Fruit fly (Drosophila melanogaster) whole organism, pupa: Measurements from ENCODE around the gene CG3704.
A peak's percentile ranks its signal among the peaks of the same experiment; 100 is the strongest.

Source experiments
- CG10348 ChIP-seq: fragments of 200-800 bp; sonication (Bioruptor generic); IDR thresholded peaks from 2 replicates; pipeline ENCODE4 v1.3.6; 2022; ENCODE audit warnings: missing biosample characterization, missing genetic modification characterization
- CG12605 ChIP-seq: fragments of 200-800 bp; sonication (Bioruptor generic); IDR thresholded peaks from 2 replicates; pipeline ENCODE4 v1.3.6; 2022; ENCODE audit warnings: missing biosample characterization, missing genetic modification characterization
- CG13204 ChIP-seq: fragments of 200-800 bp; sonication (Bioruptor generic); optimal IDR thresholded peaks from 2 replicates; lab custom pipeline; 2018; ENCODE audit warnings: missing biosample characterization, mild to moderate bottlenecking, missing genetic modification characterization, moderate library complexity
- CG14655 ChIP-seq: fragments of 200-800 bp; sonication (Bioruptor generic); optimal IDR thresholded peaks from 3 replicates; lab custom pipeline; 2017; ENCODE audit warnings: mild to moderate bottlenecking, missing biosample characterization, missing genetic modification reagents, missing genetic modification characterization
- CG15710 ChIP-seq: fragments of 200-800 bp; sonication (Bioruptor generic); optimal IDR thresholded peaks from 2 replicates; lab custom pipeline; 2018; ENCODE audit warnings: missing biosample characterization, mild to moderate bottlenecking, missing genetic modification characterization, moderate library complexity
- CG17806 ChIP-seq: fragments of 200-800 bp; sonication (Bioruptor generic); optimal IDR thresholded peaks from 2 replicates; lab custom pipeline; 2018; ENCODE audit warnings: missing biosample characterization, mild to moderate bottlenecking, missing genetic modification characterization, moderate library complexity
- CG32121 ChIP-seq: fragments of 200-800 bp; sonication (Bioruptor generic); IDR thresholded peaks from 2 replicates; pipeline ENCODE4 v1.3.6; 2022; ENCODE audit warnings: missing biosample characterization, missing genetic modification characterization
- CG34367 ChIP-seq: fragments of 200-800 bp; sonication (Bioruptor generic); optimal IDR thresholded peaks from 2 replicates; lab custom pipeline; 2018; ENCODE audit warnings: missing biosample characterization, mild to moderate bottlenecking, missing genetic modification characterization
- CG4496 ChIP-seq: fragments of 200-800 bp; sonication (Bioruptor generic); IDR thresholded peaks from 3 replicates; pipeline ENCODE4 v1.3.6; 2022; ENCODE audit warnings: missing biosample characterization, missing genetic modification characterization
- CG8159 ChIP-seq: fragments of 200-800 bp; sonication (Bioruptor generic); optimal IDR thresholded peaks from 3 replicates; lab custom pipeline; 2018; ENCODE audit warnings: missing biosample characterization, mild to moderate bottlenecking, missing genetic modification characterization, moderate library complexity
- CG8301 ChIP-seq: fragments of 200-800 bp; sonication (Bioruptor generic); optimal IDR thresholded peaks from 2 replicates; lab custom pipeline; 2018; ENCODE audit warnings: missing biosample characterization, mild to moderate bottlenecking, missing genetic modification characterization
- CG9948 ChIP-seq: fragments of 200-800 bp; sonication (Bioruptor generic); optimal IDR thresholded peaks from 2 replicates; lab custom pipeline; 2018; ENCODE audit warnings: missing biosample characterization, mild to moderate bottlenecking, missing genetic modification characterization, moderate library complexity
- D1 ChIP-seq: fragments of 200-800 bp; sonication (Bioruptor generic); optimal IDR thresholded peaks from 2 replicates; lab custom pipeline; 2018; ENCODE audit warnings: missing biosample characterization, mild to moderate bottlenecking, missing genetic modification characterization, moderate library complexity
- EcR ChIP-seq: fragments of 200-800 bp; sonication (Bioruptor generic); optimal IDR thresholded peaks from 3 replicates; lab custom pipeline; 2019; ENCODE audit warnings: missing biosample characterization, missing genetic modification characterization, mild to moderate bottlenecking, moderate library complexity, missing genetic modification reagents
- Ets98B ChIP-seq: fragments of 200-800 bp; sonication (Bioruptor generic); IDR thresholded peaks from 2 replicates; pipeline ENCODE4 v1.3.6; 2022; ENCODE audit warnings: missing biosample characterization, missing genetic modification characterization
- Pif1A ChIP-seq: fragments of 200-800 bp; sonication (Bioruptor generic); optimal IDR thresholded peaks from 3 replicates; lab custom pipeline; 2016; ENCODE audit warnings: missing biosample characterization, missing genetic modification characterization
- Pif1B ChIP-seq: fragments of 200-800 bp; sonication (Bioruptor generic); optimal IDR thresholded peaks from 3 replicates; lab custom pipeline; 2016; ENCODE audit warnings: missing biosample characterization, missing genetic modification characterization
- Snoo ChIP-seq: fragments of 200-800 bp; sonication (Bioruptor generic); optimal IDR thresholded peaks from 3 replicates; lab custom pipeline; 2017; ENCODE audit warnings: missing biosample characterization, mild to moderate bottlenecking, missing genetic modification characterization, inconsistent platforms
- fd96Ca ChIP-seq: fragments of 200-800 bp; sonication (Bioruptor generic); IDR thresholded peaks from 3 replicates; pipeline ENCODE4 v1.3.6; 2022; ENCODE audit warnings: missing biosample characterization, missing genetic modification characterization
- gl ChIP-seq: fragments of 200-800 bp; sonication (Bioruptor generic); optimal IDR thresholded peaks from 2 replicates; lab custom pipeline; 2018; ENCODE audit warnings: missing biosample characterization, mild to moderate bottlenecking, missing genetic modification characterization
- rn ChIP-seq: fragments of 200-800 bp; sonication (Bioruptor generic); IDR thresholded peaks from 2 replicates; pipeline ENCODE4 v1.3.6; 2022; ENCODE audit warnings: missing biosample characterization, missing genetic modification characterization

Gene CG3704

DNA sequence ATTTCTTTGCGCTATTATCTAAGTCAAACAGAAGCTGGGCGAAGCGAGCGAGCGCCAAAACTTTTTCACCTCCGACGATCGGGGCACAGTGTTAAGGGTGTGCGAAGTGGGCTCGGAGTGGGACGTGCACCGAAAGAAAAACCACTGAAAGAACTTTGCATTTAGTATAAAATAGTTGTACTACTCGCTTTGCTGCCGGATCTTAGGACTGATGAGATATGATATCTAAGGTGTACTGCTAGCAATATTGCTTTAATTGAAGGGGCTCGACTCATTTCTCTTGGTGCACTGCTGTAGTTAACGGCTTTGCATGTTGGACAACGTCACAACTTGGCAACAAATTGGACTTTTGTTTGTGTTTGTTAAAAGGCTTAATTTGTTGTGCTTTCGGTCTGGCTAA, 13.2 kb upstream of the CG3704 start:
- TF ChIP-seq gl (tag; lab: Kevin White, UChicago) (no peak), CG14655 (no peak)

DNA sequence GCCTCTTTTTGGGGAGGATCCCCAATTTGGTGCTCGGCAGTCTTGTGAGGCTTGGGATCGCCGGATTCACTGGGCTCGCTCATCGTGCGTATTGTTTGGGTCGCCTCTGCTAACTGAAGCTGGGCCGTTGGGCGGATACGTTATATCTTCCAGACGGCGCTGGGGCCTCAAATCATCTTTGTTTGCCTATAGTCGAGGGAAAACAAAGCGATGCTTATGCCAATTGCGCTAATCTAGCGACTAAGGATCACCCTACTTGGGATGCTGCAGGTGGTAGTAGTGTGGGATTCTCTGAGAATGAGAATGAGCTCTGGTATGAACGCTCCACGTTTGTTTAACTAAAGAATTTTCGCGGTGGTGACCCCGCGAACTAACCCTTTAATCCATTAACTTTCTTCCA, 11.2 kb upstream of the CG3704 start, which contains the start of gene CG3690:
CG3690 (minus strand) TSS at position 101 of the 400 bp plus-strand sequence.
- TF ChIP-seq CG15710 (tag; lab: Kevin White, UChicago) (no peak), CG34367 (tag; lab: Kevin White, UChicago) (no peak), gl (tag; lab: Kevin White, UChicago) (no peak)

DNA sequence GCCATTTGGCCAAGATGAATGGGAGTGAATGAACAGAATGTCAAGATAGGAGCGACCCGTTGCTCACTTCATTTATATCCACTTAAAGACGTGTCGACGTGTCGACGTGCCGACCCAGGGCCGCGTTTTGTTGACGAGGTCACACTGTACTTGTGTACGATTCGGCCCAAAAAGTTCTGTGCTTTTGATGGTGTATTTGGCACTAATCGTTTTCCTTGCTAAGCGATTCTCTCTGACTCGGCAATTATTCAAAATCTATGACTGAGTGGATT, 7.6 kb upstream of the CG3704 start:
- no peak for TF ChIP-seq Snoo
- TF ChIP-seq D1 (tag; lab: Kevin White, UChicago): no peak
- no peak for TF ChIP-seq CG8159 (tag; lab: Kevin White, UChicago)
- TF ChIP-seq CG4496: no peak
- TF ChIP-seq CG34367 (tag; lab: Kevin White, UChicago): no peak
- no peak for TF ChIP-seq gl (tag; lab: Kevin White, UChicago)
- TF ChIP-seq CG10348: no peak
- TF ChIP-seq Pif1B (GFP tag; lab: Kevin White, UChicago): no peak
- no peak for TF ChIP-seq Pif1A
- no peak for TF ChIP-seq CG32121 (GFP tag; lab: Robert Waterston, UW)
- TF ChIP-seq CG8301 (tag; lab: Kevin White, UChicago): no peak
- TF ChIP-seq rn (GFP tag; lab: Robert Waterston, UW): no peak
- no peak for TF ChIP-seq CG15710 (tag; lab: Kevin White, UChicago)
- no peak for TF ChIP-seq CG9948 (tag; lab: Kevin White, UChicago)
- TF ChIP-seq EcR (GFP tag; lab: Kevin White, UChicago): no peak
- TF ChIP-seq, all 21 proteins: peak for 0

DNA sequence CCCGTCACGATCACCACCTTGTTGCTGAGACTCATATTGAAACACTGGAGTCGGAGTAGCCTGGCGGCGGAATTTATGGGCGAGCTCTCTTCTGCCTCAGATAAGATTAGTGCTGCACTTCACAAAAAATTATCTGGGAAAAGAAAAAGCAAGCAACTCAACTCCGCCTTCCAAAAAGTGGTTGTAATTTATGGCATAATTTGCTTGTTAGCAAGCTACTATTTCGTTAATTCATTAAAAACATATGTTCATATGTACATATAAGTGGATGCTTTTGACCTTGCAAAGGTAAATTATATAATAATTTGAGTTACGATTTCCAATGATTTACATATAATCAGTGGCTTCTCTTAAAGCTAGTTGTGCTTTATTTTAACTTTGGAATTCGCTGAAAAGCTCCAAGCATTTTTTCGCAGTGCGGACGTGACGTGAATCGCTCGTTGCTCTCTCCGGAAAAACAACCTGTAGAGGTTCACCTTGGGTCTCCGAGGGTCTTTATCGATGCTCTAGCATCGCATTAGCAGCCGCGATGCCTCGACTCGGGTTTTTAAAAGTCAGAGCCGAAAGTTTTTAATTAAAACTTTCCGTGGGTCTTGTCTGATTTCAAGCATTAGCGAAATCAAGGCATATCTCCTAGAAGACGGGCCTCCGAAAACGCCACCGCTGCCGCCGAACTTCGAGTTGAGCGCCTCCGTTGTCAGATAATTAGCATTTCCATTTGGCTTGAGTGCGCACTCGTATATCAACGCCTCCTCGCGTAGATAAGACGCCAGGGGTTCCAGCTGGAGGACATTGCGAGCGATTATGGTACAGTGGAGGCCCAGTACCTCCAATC, 7.1 kb upstream of the CG3704 start, which contains the start of gene CG3699:
CG3699 (minus strand) TSS at position 51 of the 835 bp plus-strand sequence.
- no peak for TF ChIP-seq Pif1B (GFP tag; lab: Kevin White, UChicago)
- peak; percentile 42 for TF ChIP-seq Snoo
- TF ChIP-seq CG10348: no peak
- peak; percentile 25 for TF ChIP-seq CG9948 (tag; lab: Kevin White, UChicago)
- no peak for TF ChIP-seq fd96Ca (GFP tag; lab: Robert Waterston, UW)
- peak; percentile 60 for TF ChIP-seq CG15710 (tag; lab: Kevin White, UChicago)
- TF ChIP-seq Pif1A: peak; percentile 38
- TF ChIP-seq gl (tag; lab: Kevin White, UChicago): no peak
- TF ChIP-seq CG14655: no peak
- peak; percentile 42 for TF ChIP-seq CG8301 (tag; lab: Kevin White, UChicago)
- peak; percentile 7 for TF ChIP-seq CG17806 (tag; lab: Kevin White, UChicago)
- TF ChIP-seq CG13204 (GFP tag; lab: Kevin White, UChicago): no peak
- no peak for TF ChIP-seq rn (GFP tag; lab: Robert Waterston, UW)
- no peak for TF ChIP-seq CG34367 (tag; lab: Kevin White, UChicago)
- no peak for TF ChIP-seq CG12605 (GFP tag; lab: Robert Waterston, UW)
- TF ChIP-seq EcR (GFP tag; lab: Kevin White, UChicago): no peak
- TF ChIP-seq Ets98B: no peak
- no peak for TF ChIP-seq CG4496
- TF ChIP-seq CG8159 (tag; lab: Kevin White, UChicago): peak; percentile 64
- no peak for TF ChIP-seq CG32121 (GFP tag; lab: Robert Waterston, UW)
- TF ChIP-seq D1 (tag; lab: Kevin White, UChicago): no peak

DNA sequence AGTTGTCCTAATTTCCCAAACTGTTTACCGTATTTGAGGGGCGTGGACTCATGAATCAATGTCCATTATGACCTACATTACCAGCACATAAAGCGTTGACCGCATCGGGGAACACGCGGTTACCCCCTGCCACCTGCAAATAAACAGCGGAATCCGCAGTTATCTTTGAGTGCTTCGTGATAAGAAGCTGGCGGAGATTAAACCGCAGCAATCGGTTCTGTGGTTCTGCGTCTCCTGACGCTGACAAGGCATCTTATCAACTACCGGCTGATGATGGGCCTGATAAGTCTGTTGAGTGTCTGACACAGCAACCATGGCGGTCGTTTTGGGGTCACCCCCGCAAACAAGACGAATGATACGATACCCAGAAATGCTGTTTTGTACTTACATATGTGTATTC, 5.6 kb upstream of the CG3704 start:
- TF ChIP-seq CG13204 (GFP tag; lab: Kevin White, UChicago) (no peak), EcR (GFP tag; lab: Kevin White, UChicago) (peak; percentile 73)

DNA sequence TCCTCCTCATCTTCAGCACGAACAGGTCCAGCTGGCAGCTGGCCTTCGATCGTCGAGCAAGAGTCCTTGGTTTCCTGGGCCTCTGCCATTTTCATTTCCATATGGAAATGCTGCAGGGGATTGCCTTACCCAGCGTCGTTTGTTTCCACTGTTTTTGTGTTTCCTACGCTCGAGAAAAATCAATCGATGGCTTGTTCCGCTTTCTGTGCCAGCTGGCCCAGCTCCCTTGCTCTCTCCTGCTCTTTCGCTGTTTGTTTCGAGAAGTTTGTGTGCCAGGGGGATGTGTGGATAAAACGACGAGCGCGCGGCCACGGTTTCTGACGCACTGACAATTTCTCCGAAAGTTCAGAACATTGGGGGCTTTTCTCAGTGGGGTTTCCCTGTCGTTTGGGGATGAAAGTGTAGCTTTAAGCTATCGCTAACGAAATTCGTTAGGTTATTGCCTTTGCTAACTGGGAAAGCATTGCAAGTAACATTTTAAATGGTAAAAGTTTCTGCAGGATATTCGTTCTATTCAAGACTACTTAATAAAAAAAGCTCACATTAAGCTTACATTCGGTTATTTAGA, 4.9 kb upstream of the CG3704 start, which contains the start of gene CG3703:
CG3703 (minus strand) TSS at position 328 of the 568 bp plus-strand sequence.
- TF ChIP-seq CG10348 (no peak), CG34367 (tag; lab: Kevin White, UChicago) (no peak), CG8301 (tag; lab: Kevin White, UChicago) (no peak), CG15710 (tag; lab: Kevin White, UChicago) (no peak), gl (tag; lab: Kevin White, UChicago) (no peak), CG12605 (GFP tag; lab: Robert Waterston, UW) (no peak), CG13204 (GFP tag; lab: Kevin White, UChicago) (no peak), D1 (tag; lab: Kevin White, UChicago) (no peak), Pif1B (GFP tag; lab: Kevin White, UChicago) (no peak), CG9948 (tag; lab: Kevin White, UChicago) (no peak), Pif1A (no peak), CG4496 (no peak), rn (GFP tag; lab: Robert Waterston, UW) (no peak), CG14655 (no peak)
